Worm (Caenorhabditis elegans): ENCODE data around the gene cbp-1.

DNA sequence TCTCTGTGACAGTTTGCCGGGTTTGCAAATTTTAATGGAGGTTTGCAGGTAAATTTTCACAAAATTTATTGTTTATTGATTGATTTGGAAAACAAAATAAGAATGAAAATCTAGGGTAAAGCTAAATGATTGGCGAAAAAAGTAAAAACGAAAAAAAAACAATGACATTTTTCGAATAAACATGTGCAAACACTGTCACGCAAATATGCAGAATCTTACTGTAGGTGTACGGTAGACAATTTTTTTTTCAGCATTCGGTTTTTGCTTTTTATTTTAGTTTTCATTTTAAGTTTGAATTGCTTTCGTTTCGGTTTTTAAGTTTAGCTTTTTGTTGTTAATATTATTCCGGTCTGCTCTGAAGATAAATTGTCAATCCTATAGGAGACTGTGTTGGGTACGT is 51.6 kb downstream of the cbp-1 start:
- TF ChIP-seq nhr-11 (tag; optimal IDR thresholded peaks at IDR 0.05) (no peak), lin-13 (GFP tag; optimal IDR thresholded peaks at IDR 0.05) (no peak), hlh-11 (tag; optimal IDR thresholded peaks at IDR 0.05) (no peak), nhr-76 (tag; optimal IDR thresholded peaks at IDR 0.05) (no peak), zag-1 (tag; optimal IDR thresholded peaks at IDR 0.05) (no peak), fos-1 (tag; optimal IDR thresholded peaks at IDR 0.05) (no peak), T20F7.1 (GFP tag; optimal IDR thresholded peaks at IDR 0.05) (peak; percentile 23), mdl-1 (tag; optimal IDR thresholded peaks at IDR 0.05) (no peak), ceh-28 (tag; optimal IDR thresholded peaks at IDR 0.05) (no peak), zip-11 (GFP tag; IDR thresholded peaks at IDR 0.05) (no peak), dpl-1 (GFP tag; optimal IDR thresholded peaks at IDR 0.05) (no peak), arid-1 (GFP tag; conservative IDR thresholded peaks at IDR 0.05) (no peak)

Data from whole organism, L4 larva.